Fruit fly (Drosophila melanogaster) whole organism: ENCODE data around the gene eas.

ENCODE experiments used
- CG8478 ChIP-seq: fragments of >200 bp; optimal IDR thresholded peaks from 2 replicates; lab custom pipeline; 2018; ENCODE audit warnings: inconsistent platforms
- pan ChIP-seq: fragments of >200 bp; optimal IDR thresholded peaks from 2 replicates; lab custom pipeline; 2017
- psq ChIP-seq: fragments of >200 bp; optimal IDR thresholded peaks from 2 replicates; lab custom pipeline; 2017
- usp ChIP-seq: fragments of >200 bp; optimal IDR thresholded peaks from 2 replicates; lab custom pipeline; 2017; ENCODE audit warnings: missing biosample characterization, missing genetic modification characterization, mixed read lengths

- TF ChIP-seq usp (no peak), CG8478 (lab: Kevin White, UChicago) (no peak), psq (lab: Kevin White, UChicago) (no peak), pan (lab: Kevin White, UChicago) (no peak)
Measured at dm6 chrX:16308310-16308918, 30.3 kb downstream of the eas start, which contains the start of gene Had1.
